Fruit fly (Drosophila melanogaster): ENCODE measurements around the gene CG17028.

dm6 chr3L:15987635-15988034, 9.3 kb downstream of the CG17028 start, which contains the start of gene PolD1:
- no peak for TF ChIP-seq CG6163 (GFP tag; IDR thresholded peaks at IDR 0.05)
- TF ChIP-seq Hr39 (GFP tag; optimal IDR thresholded peaks at IDR 0.05) = no peak
- TF ChIP-seq cyc (GFP tag; optimal IDR thresholded peaks at IDR 0.05) = no peak
- no peak for TF ChIP-seq ss (GFP tag; optimal IDR thresholded peaks at IDR 0.05)
- no peak for TF ChIP-seq Smox (GFP tag; optimal IDR thresholded peaks at IDR 0.05)
- TF ChIP-seq CG32006 (GFP tag; optimal IDR thresholded peaks at IDR 0.05) = no peak
- TF ChIP-seq Hr38 (GFP tag; optimal IDR thresholded peaks at IDR 0.05) = no peak
- TF ChIP-seq CG6854 (GFP tag; optimal IDR thresholded peaks at IDR 0.05) = no peak
- TF ChIP-seq Gug (GFP tag; IDR thresholded peaks at IDR 0.05) = no peak
- no peak for TF ChIP-seq OdsH (GFP tag; optimal IDR thresholded peaks at IDR 0.05)
